Fruit fly (Drosophila melanogaster) whole organism, embryonic: ENCODE results near the gene CG6168.

Source experiments
- CG11085 ChIP-seq: fragments of 200-800 bp; sonication (Bioruptor generic); IDR thresholded peaks from 2 replicates; pipeline ENCODE4 v1.3.6; 2022; ENCODE audit warnings: missing biosample characterization, missing genetic modification characterization
- CG12219 ChIP-seq: fragments of 200-800 bp; sonication (Bioruptor generic); optimal IDR thresholded peaks from 3 replicates; lab custom pipeline; 2018; ENCODE audit warnings: missing biosample characterization, mild to moderate bottlenecking, missing genetic modification characterization
- CG12942 ChIP-seq: fragments of 200-800 bp; sonication (Bioruptor generic); optimal IDR thresholded peaks from 3 replicates; lab custom pipeline; 2016; ENCODE audit warnings: missing biosample characterization, missing genetic modification characterization
- CG15601 ChIP-seq: fragments of 200-800 bp; sonication (Bioruptor generic); optimal IDR thresholded peaks from 3 replicates; lab custom pipeline; 2019; ENCODE audit warnings: missing biosample characterization, mild to moderate bottlenecking, missing genetic modification characterization, moderate library complexity
- CG16813 ChIP-seq: fragments of 200-800 bp; sonication (Bioruptor generic); IDR thresholded peaks from 3 replicates; pipeline ENCODE4 v1.3.6; 2022; ENCODE audit warnings: missing biosample characterization, missing genetic modification characterization; ENCODE audit not compliant: partially characterized antibody
- CG16863 ChIP-seq: fragments of 200-800 bp; sonication (Bioruptor generic); optimal IDR thresholded peaks from 3 replicates; lab custom pipeline; 2016; ENCODE audit warnings: missing biosample characterization, missing genetic modification characterization
- CG17186 ChIP-seq: fragments of 200-800 bp; sonication (Bioruptor generic); optimal IDR thresholded peaks from 3 replicates; lab custom pipeline; 2017; ENCODE audit warnings: missing biosample characterization, missing genetic modification reagents, missing genetic modification characterization
- CG17328 ChIP-seq: fragments of 200-800 bp; sonication (Bioruptor generic); IDR thresholded peaks from 2 replicates; pipeline ENCODE4 v1.3.6; 2022; ENCODE audit warnings: missing biosample characterization, missing genetic modification characterization
- CG18011 ChIP-seq: fragments of 200-800 bp; sonication (Bioruptor generic); optimal IDR thresholded peaks from 2 replicates; lab custom pipeline; 2017; ENCODE audit warnings: missing biosample characterization, missing genetic modification characterization, mild to moderate bottlenecking, moderate library complexity, missing genotype
- CG18764 ChIP-seq: fragments of 200-800 bp; sonication (Bioruptor generic); optimal IDR thresholded peaks from 3 replicates; lab custom pipeline; 2016; ENCODE audit warnings: missing biosample characterization, missing genetic modification characterization
- CG3065 ChIP-seq: fragments of 200-800 bp; sonication (Bioruptor generic); optimal IDR thresholded peaks from 2 replicates; lab custom pipeline; 2016; ENCODE audit warnings: missing biosample characterization, missing genetic modification characterization
- CG31388 ChIP-seq: fragments of 200-800 bp; sonication (Bioruptor generic); optimal IDR thresholded peaks from 2 replicates; lab custom pipeline; 2016; ENCODE audit warnings: missing biosample characterization, missing genetic modification characterization
- CG32772 ChIP-seq: fragments of 200-800 bp; sonication (Bioruptor generic); IDR thresholded peaks from 2 replicates; pipeline ENCODE4 v1.3.6; 2022; ENCODE audit warnings: missing biosample characterization, missing genetic modification characterization
- CG43689 ChIP-seq: fragments of 200-800 bp; sonication (Bioruptor generic); IDR thresholded peaks from 2 replicates; pipeline ENCODE4 v1.3.6; 2022; ENCODE audit warnings: missing biosample characterization, missing genetic modification characterization
- CG4424 ChIP-seq: fragments of 200-800 bp; sonication (Bioruptor generic); optimal IDR thresholded peaks from 3 replicates; lab custom pipeline; 2016; ENCODE audit warnings: missing biosample characterization, missing genetic modification characterization
- CG6272 ChIP-seq: fragments of 200-800 bp; sonication (Bioruptor generic); IDR thresholded peaks from 2 replicates; pipeline ENCODE4 v1.3.6; 2022; ENCODE audit warnings: missing biosample characterization, missing genetic modification characterization
- CG7839 ChIP-seq: fragments of 200-800 bp; sonication (Bioruptor generic); optimal IDR thresholded peaks from 3 replicates; lab custom pipeline; 2018; ENCODE audit warnings: missing biosample characterization, mild to moderate bottlenecking, missing genetic modification characterization, moderate library complexity
- CG8924 ChIP-seq: fragments of 200-800 bp; optimal IDR thresholded peaks from 3 replicates; lab custom pipeline; 2019; ENCODE audit warnings: missing biosample characterization, mild to moderate bottlenecking, missing genetic modification characterization, moderate library complexity
- CG9727 ChIP-seq: fragments of 200-800 bp; sonication (Bioruptor generic); optimal IDR thresholded peaks from 3 replicates; lab custom pipeline; 2017; ENCODE audit warnings: missing biosample characterization, mild to moderate bottlenecking, missing genetic modification characterization
- CG9876 ChIP-seq: fragments of 200-800 bp; sonication (Bioruptor generic); optimal IDR thresholded peaks from 2 replicates; lab custom pipeline; 2016; ENCODE audit warnings: missing biosample characterization, missing genetic modification characterization
- CG9932 ChIP-seq: fragments of 200-800 bp; sonication (Bioruptor generic); IDR thresholded peaks from 2 replicates; pipeline ENCODE4 v1.3.6; 2022; ENCODE audit warnings: missing biosample characterization, missing genetic modification characterization
- Camta ChIP-seq: fragments of 200-800 bp; sonication (Bioruptor generic); optimal IDR thresholded peaks from 2 replicates; lab custom pipeline; 2016; ENCODE audit warnings: missing biosample characterization, missing genetic modification characterization
- Chrac-16 ChIP-seq: fragments of 200-800 bp; sonication (Bioruptor generic); optimal IDR thresholded peaks from 3 replicates; lab custom pipeline; 2016; ENCODE audit warnings: missing biosample characterization, missing genetic modification characterization
- Eip74EF ChIP-seq, 2 experiments: fragments of 200-800 bp in 1 of 2; fragments of >200 bp in 1 of 2; sonication (Bioruptor generic) in 1 of 2; optimal IDR thresholded peaks; 2 replicates each; lab custom pipeline; 2017 to 2019; ENCODE audit warnings: missing biosample characterization in 2 of 2, missing genetic modification characterization in 2 of 2, mild to moderate bottlenecking in 1 of 2, moderate library complexity in 1 of 2
- Ets97D ChIP-seq: fragments of 200-800 bp; sonication (Bioruptor generic); optimal IDR thresholded peaks from 3 replicates; lab custom pipeline; 2016; ENCODE audit warnings: missing biosample characterization, missing genetic modification characterization
- Gug ChIP-seq: fragments of 200-800 bp; sonication (Bioruptor generic); IDR thresholded peaks from 4 replicates; pipeline ENCODE4 v1.3.6; 2022; ENCODE audit warnings: missing biosample characterization, missing genetic modification characterization
- Hmr ChIP-seq: fragments of 200-800 bp; sonication (Bioruptor generic); optimal IDR thresholded peaks from 3 replicates; lab custom pipeline; 2017; ENCODE audit warnings: mild to moderate bottlenecking, missing biosample characterization, missing genetic modification reagents, missing genetic modification characterization
- amos ChIP-seq: fragments of 200-800 bp; sonication (Bioruptor generic); IDR thresholded peaks from 2 replicates; pipeline ENCODE4 v1.3.6; 2022; ENCODE audit warnings: missing biosample characterization, missing genetic modification characterization; ENCODE audit not compliant: partially characterized antibody
- ase ChIP-seq: fragments of 200-800 bp; sonication (Bioruptor generic); IDR thresholded peaks from 3 replicates; pipeline ENCODE4 v1.3.6; 2022; ENCODE audit warnings: missing biosample characterization, missing genetic modification characterization
- dm ChIP-seq: fragments of 200-800 bp; sonication (Bioruptor generic); optimal IDR thresholded peaks from 3 replicates; lab custom pipeline; 2016; ENCODE audit warnings: missing biosample characterization, missing genetic modification characterization
- dpn ChIP-seq, 2 experiments: fragments of 200-800 bp; sonication (Bioruptor generic); optimal IDR thresholded peaks; 3 replicates each; lab custom pipeline; 2016; ENCODE audit warnings: missing biosample characterization in 2 of 2, missing genetic modification characterization in 2 of 2
- ewg ChIP-seq: fragments of 200-800 bp; sonication (Bioruptor generic); optimal IDR thresholded peaks from 3 replicates; lab custom pipeline; 2017; ENCODE audit warnings: mild to moderate bottlenecking, missing biosample characterization, missing genetic modification reagents, missing genetic modification characterization
- gce ChIP-seq: fragments of 200-800 bp; sonication (Bioruptor generic); IDR thresholded peaks from 3 replicates; pipeline ENCODE4 v1.3.6; 2022; ENCODE audit warnings: missing biosample characterization, missing genetic modification characterization
- grau ChIP-seq: fragments of 200-800 bp; optimal IDR thresholded peaks from 3 replicates; lab custom pipeline; 2019; ENCODE audit warnings: missing biosample characterization, mild to moderate bottlenecking, missing genetic modification characterization, moderate library complexity
- hkb ChIP-seq, 2 experiments: fragments of 200-800 bp in 1 of 2; fragments of >200 bp in 1 of 2; sonication (Bioruptor generic) in 1 of 2; IDR thresholded peaks in 1 of 2; optimal IDR thresholded peaks in 1 of 2; 2 replicates each; pipeline versions ENCODE4 v1.3.6 to Lab custom; 2017 to 2022; ENCODE audit warnings: missing biosample characterization in 1 of 2, missing genetic modification characterization in 1 of 2
- jigr1 ChIP-seq: fragments of 200-800 bp; sonication (Bioruptor generic); IDR thresholded peaks from 3 replicates; pipeline ENCODE4 v1.3.6; 2022; ENCODE audit warnings: missing biosample characterization, missing genetic modification characterization
- jing ChIP-seq: fragments of 200-800 bp; sonication (Bioruptor generic); optimal IDR thresholded peaks from 2 replicates; lab custom pipeline; 2018; ENCODE audit warnings: missing biosample characterization, mild to moderate bottlenecking, missing genetic modification characterization
- lbe ChIP-seq: fragments of 200-800 bp; sonication (Bioruptor generic); optimal IDR thresholded peaks from 2 replicates; lab custom pipeline; 2016; ENCODE audit warnings: missing biosample characterization, mild to moderate bottlenecking, missing genetic modification characterization
- nerfin-2 ChIP-seq: fragments of 200-800 bp; sonication (Bioruptor generic); IDR thresholded peaks from 2 replicates; pipeline ENCODE4 v1.3.6; 2022; ENCODE audit warnings: missing biosample characterization, missing genetic modification characterization; ENCODE audit not compliant: partially characterized antibody
- nom ChIP-seq: fragments of 200-800 bp; sonication (Bioruptor generic); optimal IDR thresholded peaks from 2 replicates; lab custom pipeline; 2017; ENCODE audit warnings: missing biosample characterization, missing genetic modification characterization, mild to moderate bottlenecking, moderate library complexity, missing genetic modification reagents
- otp ChIP-seq: fragments of 200-800 bp; sonication (Bioruptor generic); IDR thresholded peaks from 3 replicates; pipeline ENCODE4, ENCODE4 v1.3.6; 2022; ENCODE audit warnings: missing biosample characterization, missing genetic modification characterization
- ranshi ChIP-seq: fragments of 200-800 bp; sonication (Bioruptor generic); IDR thresholded peaks from 2 replicates; pipeline ENCODE4 v1.3.6; 2022; ENCODE audit warnings: missing biosample characterization, missing genetic modification characterization
- repo ChIP-seq: fragments of 200-800 bp; sonication (Bioruptor generic); optimal IDR thresholded peaks from 2 replicates; lab custom pipeline; 2016; ENCODE audit warnings: missing biosample characterization, missing genetic modification characterization
- schlank ChIP-seq: fragments of 200-800 bp; sonication (Bioruptor generic); optimal IDR thresholded peaks from 2 replicates; lab custom pipeline; 2018; ENCODE audit warnings: missing biosample characterization, mild to moderate bottlenecking, missing genetic modification characterization
- sim ChIP-seq: fragments of 200-800 bp; sonication (Bioruptor generic); IDR thresholded peaks from 2 replicates; pipeline ENCODE4 v1.3.6; 2022; ENCODE audit warnings: missing biosample characterization, missing genetic modification characterization
- toy ChIP-seq: fragments of 200-800 bp; sonication (Bioruptor generic); IDR thresholded peaks from 2 replicates; pipeline ENCODE4 v1.3.6; 2022; ENCODE audit warnings: missing biosample characterization, missing genetic modification characterization
- ttk ChIP-seq: fragments of 200-800 bp; sonication (Bioruptor generic); IDR thresholded peaks from 2 replicates; pipeline ENCODE4 v2.1.2; 2022; ENCODE audit warnings: missing biosample characterization, missing genetic modification characterization
- usp ChIP-seq: fragments of >200 bp; optimal IDR thresholded peaks from 2 replicates; lab custom pipeline; 2017; ENCODE audit warnings: missing biosample characterization, missing genetic modification characterization

Gene CG6168

DNA sequence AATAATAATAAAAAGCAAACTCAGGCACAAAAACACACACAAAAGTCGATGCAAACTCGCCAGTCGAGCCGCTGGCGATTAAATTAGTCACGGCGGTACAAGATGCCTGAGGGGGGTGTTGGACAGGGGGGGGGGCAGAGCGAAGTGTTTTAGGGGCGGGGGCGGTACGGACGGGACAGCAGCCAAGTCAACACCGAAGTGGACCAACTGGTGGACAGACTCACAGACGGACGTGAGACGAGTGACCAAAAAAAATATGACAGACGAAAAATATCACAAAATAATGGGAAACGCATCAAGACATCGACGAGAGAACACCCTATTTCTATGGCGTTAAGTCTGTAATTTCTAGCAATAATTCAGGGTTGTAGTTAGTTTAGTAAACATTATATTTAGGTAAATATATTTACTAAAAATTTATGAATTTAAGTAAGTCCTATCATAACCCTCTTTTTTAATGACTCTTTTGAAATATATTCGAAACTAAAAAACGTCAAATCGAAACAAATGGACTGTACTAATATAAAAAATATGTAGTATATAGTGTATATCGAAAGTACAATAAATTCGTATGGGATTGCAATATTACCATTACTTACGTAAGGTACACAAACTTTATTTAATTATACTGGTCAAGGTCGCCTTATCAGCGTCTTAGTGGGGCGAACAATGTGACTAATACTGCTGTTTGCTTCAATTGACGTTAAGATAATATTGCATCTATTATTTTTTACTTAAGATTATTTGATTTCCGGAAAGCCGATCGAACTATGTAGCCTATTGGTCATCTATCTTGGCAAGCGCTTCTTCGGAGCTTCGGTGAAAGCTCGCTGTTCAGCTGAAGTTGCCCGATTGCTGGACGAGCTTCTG is 30.0 kb downstream of the CG6168 start (continued):
- TF ChIP-seq CG18764 (GFP tag; lab: Kevin White, UChicago) (no peak), CG17186 (GFP tag; lab: Kevin White, UChicago) (no peak), CG15601 (tag; lab: Kevin White, UChicago) (no peak), toy (GFP tag; lab: Robert Waterston, UW) (no peak), Gug (GFP tag; lab: Robert Waterston, UW) (peak; percentile 18; the same call in 1 of the 4 replicates), CG12219 (GFP tag; lab: Kevin White, UChicago) (no peak), CG43689 (0 out of 2 replicates have a peak, but pooled peaks have one; percentile 26), amos (no peak; the same call in 1 of the 2 replicates), CG31388 (no peak), CG6272 (no peak), repo (GFP tag; lab: Kevin White, UChicago) (no peak), lbe (GFP tag; lab: Kevin White, UChicago) (no peak), ase (GFP tag; lab: Robert Waterston, UW) (0 out of 3 replicates have a peak, but pooled peaks have one; percentile 24), hkb (optimal IDR thresholded peaks at IDR 0.05; lab: Kevin White, UChicago) (no peak), hkb (GFP tag; IDR thresholded peaks at IDR 0.05; lab: Robert Waterston, UW) (no peak), jing (GFP tag; lab: Kevin White, UChicago) (no peak), CG12942 (no peak), Camta (GFP tag; lab: Kevin White, UChicago) (no peak), sim (GFP tag; lab: Robert Waterston, UW) (no peak), grau (tag; lab: Kevin White, UChicago) (peak; percentile 46), Chrac-16 (no peak), nerfin-2 (GFP tag; lab: Robert Waterston, UW) (no peak), ttk (GFP tag; lab: Robert Waterston, UW) (peak; percentile 26; the same call in 1 of the 2 replicates), Hmr (GFP tag; lab: Kevin White, UChicago) (peak; percentile 29), CG7839 (peak; percentile 56), ewg (no peak), dpn (GFP tag; optimal IDR thresholded peaks at IDR 0.05; lab: Kevin White, UChicago) (peak in 1 of 2 experiments; percentile 19), CG16863 (GFP tag; lab: Kevin White, UChicago) (no peak), Eip74EF (GFP tag; optimal IDR thresholded peaks at IDR 0.05; lab: Kevin White, UChicago) (peak in 1 of 2 experiments; percentile 24), ranshi (GFP tag; lab: Robert Waterston, UW) (peak; percentile 36), dm (GFP tag; lab: Kevin White, UChicago) (no peak), CG16813 (GFP tag; lab: Robert Waterston, UW) (no peak), otp (peak; percentile 71; the same call in 2 of the 3 replicates), gce (GFP tag; lab: Robert Waterston, UW) (no peak), CG11085 (GFP tag; lab: Robert Waterston, UW) (no peak), CG9727 (GFP tag; lab: Kevin White, UChicago) (peak; percentile 27), Ets97D (no peak), schlank (tag; lab: Kevin White, UChicago) (no peak), nom (no peak), CG9932 (GFP tag; lab: Robert Waterston, UW) (peak; percentile 59), CG32772 (GFP tag; lab: Robert Waterston, UW) (peak; percentile 27; the same call in 1 of the 2 replicates), CG17328 (GFP tag; lab: Robert Waterston, UW) (peak; percentile 28; the same call in 1 of the 2 replicates), CG4424 (GFP tag; lab: Kevin White, UChicago) (no peak), jigr1 (GFP tag; lab: Robert Waterston, UW) (peak; percentile 41; the same call in 1 of the 3 replicates), CG8924 (tag; lab: Kevin White, UChicago) (no peak), usp (GFP tag; lab: Kevin White, UChicago) (no peak), CG18011 (GFP tag; lab: Kevin White, UChicago) (no peak), CG3065 (GFP tag; lab: Kevin White, UChicago) (no peak), CG9876 (GFP tag; lab: Kevin White, UChicago) (no peak)
